Comparison of ENCODE assay signal across 5 worm cellular contexts in the genomic region with DNA sequence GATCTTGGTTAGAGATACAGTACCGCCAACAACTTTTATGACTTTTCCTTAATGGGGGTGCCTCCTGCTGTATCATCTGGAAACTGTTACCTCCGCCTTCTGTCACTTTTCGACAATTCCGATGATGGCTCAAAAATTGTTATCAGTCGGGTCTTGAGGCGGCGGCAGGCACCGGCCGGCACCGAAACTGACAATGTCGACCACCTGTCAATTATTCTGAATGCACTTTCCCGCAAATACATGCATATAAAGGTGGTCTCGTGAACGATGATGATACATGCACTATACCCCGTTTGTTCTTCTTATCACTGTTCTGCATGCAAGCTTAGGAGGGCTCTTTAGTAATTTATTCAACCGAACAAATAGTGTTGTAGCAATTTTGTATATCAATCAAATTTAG.
A peak's percentile ranks its signal among the peaks of the same experiment; 100 is the strongest.
TF ChIP-seq lines count a peak whose summit lies in the region.

No protein-coding gene starts in this region.

TF ChIP-seq in whole organism, L1 larva, 84 proteins besides CTCF, POLR2A, EP300 and RAD21:
- TF ChIP-seq efl-1 (optimal IDR thresholded peaks at IDR 0.05; lab: Kevin White, UChicago) (no peak), efl-1 (GFP tag; optimal IDR thresholded peaks at IDR 0.05 in 1 of 2; lab: Kevin White, UChicago) (peak in 1 of 2 experiments; percentile 62), elt-2 (tag; optimal IDR thresholded peaks at IDR 0.05; lab: Kevin White, UChicago) (peak; percentile 18), C16A3.4 (tag; optimal IDR thresholded peaks at IDR 0.05; lab: Kevin White, UChicago) (no peak), dsc-1 (tag; optimal IDR thresholded peaks at IDR 0.05; lab: Kevin White, UChicago) (no peak)

TF ChIP-seq in whole organism, L2 larva, 48 proteins besides CTCF, POLR2A, EP300 and RAD21:
- TF ChIP-seq sma-9 (GFP tag; optimal IDR thresholded peaks at IDR 0.05; lab: Kevin White, UChicago) (peak; percentile 40), sma-9 (tag; optimal IDR thresholded peaks at IDR 0.05; lab: Kevin White, UChicago) (no peak), lin-13 (GFP tag; optimal IDR thresholded peaks at IDR 0.05; lab: Kevin White, UChicago) (no peak), unc-39 (tag; optimal IDR thresholded peaks at IDR 0.05; lab: Kevin White, UChicago) (no peak), crh-2 (tag; optimal IDR thresholded peaks at IDR 0.05; lab: Kevin White, UChicago) (no peak), ztf-4 (tag; optimal IDR thresholded peaks at IDR 0.05; lab: Kevin White, UChicago) (no peak), fos-1 (tag; optimal IDR thresholded peaks at IDR 0.05; lab: Kevin White, UChicago) (peak; percentile 84)

TF ChIP-seq in whole organism, L3 larva, 47 proteins besides CTCF, POLR2A, EP300 and RAD21:
- peak; percentile 98 for TF ChIP-seq elt-2 (tag; optimal IDR thresholded peaks at IDR 0.05; lab: Kevin White, UChicago)
- no peak for TF ChIP-seq lsy-12 (tag; optimal IDR thresholded peaks at IDR 0.05; lab: Kevin White, UChicago)

TF ChIP-seq in whole organism, L4 larva, 104 proteins besides CTCF, POLR2A, EP300 and RAD21 (continues in another document):
- TF ChIP-seq hlh-11 (tag; optimal IDR thresholded peaks at IDR 0.05; lab: Kevin White, UChicago): peak; percentile 97
- TF ChIP-seq arid-1 (GFP tag; conservative IDR thresholded peaks at IDR 0.05; lab: Robert Waterston, UW): no peak
- TF ChIP-seq aha-1 (tag; lab: Kevin White, UChicago): peak; percentile 50
- TF ChIP-seq hmg-1.1 (GFP tag; IDR thresholded peaks at IDR 0.05; lab: Robert Waterston, UW): no peak
- TF ChIP-seq lim-7 (GFP tag; IDR thresholded peaks at IDR 0.05; lab: Robert Waterston, UW): no peak
- TF ChIP-seq T20F7.1 (GFP tag; optimal IDR thresholded peaks at IDR 0.05; lab: Kevin White, UChicago): peak; percentile 37
- no peak for TF ChIP-seq nhr-10 (tag; optimal IDR thresholded peaks at IDR 0.05; lab: Kevin White, UChicago)
- no peak for TF ChIP-seq ZK546.5 (tag; optimal IDR thresholded peaks at IDR 0.05; lab: Kevin White, UChicago)
- no peak for TF ChIP-seq D1046.2 (GFP tag; IDR thresholded peaks at IDR 0.05; lab: Robert Waterston, UW)
- TF ChIP-seq saeg-2 (GFP tag; IDR thresholded peaks at IDR 0.05; lab: Robert Waterston, UW): peak; percentile 80; the same call in 1 of the 2 replicates
- peak in 1 of 2 experiments; percentile 2 for TF ChIP-seq mdl-1 (tag; optimal IDR thresholded peaks at IDR 0.05; lab: Kevin White, UChicago)
- TF ChIP-seq egl-43 (GFP tag; IDR thresholded peaks at IDR 0.05; lab: Robert Waterston, UW): no peak
- no peak for TF ChIP-seq ama-1 (optimal IDR thresholded peaks at IDR 0.05; lab: Kevin White, UChicago)
- peak; percentile 88 for TF ChIP-seq nhr-48 (tag; optimal IDR thresholded peaks at IDR 0.05; lab: Kevin White, UChicago)
- no peak for TF ChIP-seq egl-27 (tag; optimal IDR thresholded peaks at IDR 0.05; lab: Kevin White, UChicago)
- 0 out of 2 replicates have a peak, but pooled peaks have one; percentile 28 for TF ChIP-seq mxl-2 (GFP tag; conservative IDR thresholded peaks at IDR 0.05; lab: Robert Waterston, UW)
- TF ChIP-seq tag-97 (GFP tag; IDR thresholded peaks at IDR 0.05; lab: Robert Waterston, UW): no peak
- TF ChIP-seq mep-1 (tag; optimal IDR thresholded peaks at IDR 0.05; lab: Kevin White, UChicago): peak; percentile 53
- TF ChIP-seq ztf-11 (tag; optimal IDR thresholded peaks at IDR 0.05; lab: Kevin White, UChicago): no peak
- TF ChIP-seq ceh-20 (GFP tag; IDR thresholded peaks at IDR 0.05; lab: Robert Waterston, UW): peak; percentile 80
- no peak for TF ChIP-seq lir-3 (tag; optimal IDR thresholded peaks at IDR 0.05; lab: Kevin White, UChicago)
- TF ChIP-seq ceh-28 (tag; optimal IDR thresholded peaks at IDR 0.05; lab: Kevin White, UChicago): no peak
- no peak for TF ChIP-seq madf-9 (GFP tag; conservative IDR thresholded peaks at IDR 0.05; lab: Robert Waterston, UW)
- no peak for TF ChIP-seq zfp-3 (GFP tag; conservative IDR thresholded peaks at IDR 0.05; lab: Robert Waterston, UW)
- TF ChIP-seq F49E8.2 (tag; optimal IDR thresholded peaks at IDR 0.05; lab: Kevin White, UChicago; ENCODE audit: borderline replicate concordance): no peak
- no peak for TF ChIP-seq lin-13 (GFP tag; optimal IDR thresholded peaks at IDR 0.05; lab: Kevin White, UChicago)
- TF ChIP-seq jun-1 (tag; optimal IDR thresholded peaks at IDR 0.05; lab: Kevin White, UChicago): no peak
- no peak for TF ChIP-seq zip-2 (tag; optimal IDR thresholded peaks at IDR 0.05; lab: Kevin White, UChicago)
- no peak for TF ChIP-seq fos-1 (tag; optimal IDR thresholded peaks at IDR 0.05; lab: Kevin White, UChicago)
- no peak for TF ChIP-seq daf-19 (GFP tag; conservative IDR thresholded peaks at IDR 0.05; lab: Robert Waterston, UW)
- TF ChIP-seq mes-2 (tag; optimal IDR thresholded peaks at IDR 0.05; lab: Kevin White, UChicago; ENCODE audit: poor library complexity, severe bottlenecking): peak; percentile 29
- no peak for TF ChIP-seq R02D3.7 (tag; optimal IDR thresholded peaks at IDR 0.05; lab: Kevin White, UChicago)
- TF ChIP-seq dmd-9 (GFP tag; IDR thresholded peaks at IDR 0.05; lab: Robert Waterston, UW): no peak
- no peak for TF ChIP-seq spr-3 (GFP tag; optimal IDR thresholded peaks at IDR 0.05; lab: Kevin White, UChicago)
- peak; percentile 85 for TF ChIP-seq nhr-102 (tag; optimal IDR thresholded peaks at IDR 0.05; lab: Kevin White, UChicago)
- TF ChIP-seq mdt-29 (GFP tag; IDR thresholded peaks at IDR 0.05; lab: Robert Waterston, UW): peak; percentile 63; the same call in 1 of the 2 replicates
- TF ChIP-seq unc-130 (GFP tag; optimal IDR thresholded peaks at IDR 0.05; lab: Kevin White, UChicago): no peak
- TF ChIP-seq php-3 (GFP tag; IDR thresholded peaks at IDR 0.05; lab: Robert Waterston, UW): peak; percentile 93

TF ChIP-seq in whole organism, young adult, 124 proteins besides CTCF, POLR2A, EP300 and RAD21 (continues in another document):
- no peak for TF ChIP-seq F57A8.1 (GFP tag; optimal IDR thresholded peaks at IDR 0.05; lab: Kevin White, UChicago)
- TF ChIP-seq nhr-80 (tag; optimal IDR thresholded peaks at IDR 0.05; lab: Kevin White, UChicago): peak; percentile 99
- TF ChIP-seq F49E8.2 (tag; optimal IDR thresholded peaks at IDR 0.05; lab: Kevin White, UChicago; ENCODE audit: insufficient read depth): no peak
- no peak for TF ChIP-seq T26A5.8 (tag; optimal IDR thresholded peaks at IDR 0.05; lab: Kevin White, UChicago)
- TF ChIP-seq Y95B8A.8 (GFP tag; IDR thresholded peaks at IDR 0.05; lab: Robert Waterston, UW): no peak
- no peak; the same call in 1 of the 2 replicates for TF ChIP-seq zfh-2 (GFP tag; conservative IDR thresholded peaks at IDR 0.05; lab: Robert Waterston, UW)
- no peak for TF ChIP-seq egl-18 (GFP tag; IDR thresholded peaks at IDR 0.05; lab: Robert Waterston, UW)
- no peak for TF ChIP-seq ztf-26 (tag; optimal IDR thresholded peaks at IDR 0.05; lab: Kevin White, UChicago)
- no peak for TF ChIP-seq nhr-179 (tag; optimal IDR thresholded peaks at IDR 0.05; lab: Kevin White, UChicago)
- no peak for TF ChIP-seq dpl-1 (GFP tag; optimal IDR thresholded peaks at IDR 0.05; lab: Kevin White, UChicago)
- TF ChIP-seq mel-28 (tag; optimal IDR thresholded peaks at IDR 0.05; lab: Kevin White, UChicago; ENCODE audit: borderline replicate concordance): no peak
- no peak for TF ChIP-seq lsy-27 (tag; optimal IDR thresholded peaks at IDR 0.05; lab: Kevin White, UChicago; ENCODE audit: borderline replicate concordance, insufficient read depth)
- no peak for TF ChIP-seq nfya-2 (GFP tag; IDR thresholded peaks at IDR 0.05; lab: Robert Waterston, UW)
- TF ChIP-seq Y79H2A.3 (GFP tag; conservative IDR thresholded peaks at IDR 0.05; lab: Robert Waterston, UW): no peak
- TF ChIP-seq madf-10 (tag; optimal IDR thresholded peaks at IDR 0.05; lab: Kevin White, UChicago): peak; percentile 11
- no peak for TF ChIP-seq ceh-40 (GFP tag; IDR thresholded peaks at IDR 0.05; lab: Robert Waterston, UW)
- no peak for TF ChIP-seq aptf-2 (GFP tag; conservative IDR thresholded peaks at IDR 0.05; lab: Robert Waterston, UW)
- TF ChIP-seq sptf-2 (GFP tag; optimal IDR thresholded peaks at IDR 0.05; lab: Kevin White, UChicago): no peak
- TF ChIP-seq tbx-9 (tag; optimal IDR thresholded peaks at IDR 0.05; lab: Kevin White, UChicago; ENCODE audit: borderline replicate concordance): no peak
- no peak for TF ChIP-seq Y67H2A.10 (GFP tag; conservative IDR thresholded peaks at IDR 0.05; lab: Robert Waterston, UW)
- no peak for TF ChIP-seq tlf-1 (GFP tag; optimal IDR thresholded peaks at IDR 0.05; lab: Kevin White, UChicago)
- TF ChIP-seq Y53G8AR.9 (GFP tag; conservative IDR thresholded peaks at IDR 0.05; lab: Robert Waterston, UW): 0 out of 2 replicates have a peak, but pooled peaks have one; percentile 47
- 0 out of 2 replicates have a peak, but pooled peaks have one; percentile 33 for TF ChIP-seq B0336.3 (GFP tag; IDR thresholded peaks at IDR 0.05; lab: Robert Waterston, UW)
- peak; percentile 25 for TF ChIP-seq lin-54 (GFP tag; optimal IDR thresholded peaks at IDR 0.05; lab: Kevin White, UChicago)
- TF ChIP-seq repo-1 (tag; optimal IDR thresholded peaks at IDR 0.05; lab: Kevin White, UChicago): peak; percentile 54
- TF ChIP-seq sea-2 (GFP tag; IDR thresholded peaks at IDR 0.05; lab: Robert Waterston, UW): no peak
- no peak for TF ChIP-seq efl-1 (GFP tag; optimal IDR thresholded peaks at IDR 0.05; lab: Kevin White, UChicago)
- no peak for TF ChIP-seq hmg-1.2 (GFP tag; IDR thresholded peaks at IDR 0.05; lab: Robert Waterston, UW)
- no peak for TF ChIP-seq athp-1 (tag; optimal IDR thresholded peaks at IDR 0.05; lab: Kevin White, UChicago)
- peak; percentile 20; the same call in 1 of the 2 replicates for TF ChIP-seq nfyb-1 (GFP tag; IDR thresholded peaks at IDR 0.05; lab: Robert Waterston, UW)
- TF ChIP-seq lin-40 (tag; optimal IDR thresholded peaks at IDR 0.05; lab: Kevin White, UChicago): peak; percentile 35
- TF ChIP-seq gei-17 (GFP tag; optimal IDR thresholded peaks at IDR 0.05; lab: Kevin White, UChicago): no peak
- TF ChIP-seq hsf-1 (GFP tag; IDR thresholded peaks at IDR 0.05; lab: Robert Waterston, UW): no peak
- TF ChIP-seq F55B11.4 (tag; optimal IDR thresholded peaks at IDR 0.05; lab: Kevin White, UChicago; ENCODE audit: borderline replicate concordance, insufficient read depth): no peak
- TF ChIP-seq sdz-38 (tag; optimal IDR thresholded peaks at IDR 0.05; lab: Kevin White, UChicago): no peak
- TF ChIP-seq snpc-4 (GFP tag; optimal IDR thresholded peaks at IDR 0.05; lab: Kevin White, UChicago): no peak
- peak in 2 of 4 experiments; percentile 9 to 45 for TF ChIP-seq snpc-4 (tag; optimal IDR thresholded peaks at IDR 0.05; lab: Kevin White, UChicago)
- TF ChIP-seq K11D2.4 (GFP tag; IDR thresholded peaks at IDR 0.05; lab: Robert Waterston, UW): no peak
- TF ChIP-seq madf-3 (GFP tag; IDR thresholded peaks at IDR 0.05; lab: Robert Waterston, UW): no peak
- no peak for TF ChIP-seq lsl-1 (GFP tag; optimal IDR thresholded peaks at IDR 0.05; lab: Kevin White, UChicago)
- no peak for TF ChIP-seq rcor-1 (GFP tag; IDR thresholded peaks at IDR 0.05; lab: Robert Waterston, UW)
